Worm (Caenorhabditis elegans): ENCODE results near the gene T27A1.2.
A peak's percentile ranks its signal among the peaks of the same experiment; 100 is the strongest.

The T27A1.2 gene

DNA sequence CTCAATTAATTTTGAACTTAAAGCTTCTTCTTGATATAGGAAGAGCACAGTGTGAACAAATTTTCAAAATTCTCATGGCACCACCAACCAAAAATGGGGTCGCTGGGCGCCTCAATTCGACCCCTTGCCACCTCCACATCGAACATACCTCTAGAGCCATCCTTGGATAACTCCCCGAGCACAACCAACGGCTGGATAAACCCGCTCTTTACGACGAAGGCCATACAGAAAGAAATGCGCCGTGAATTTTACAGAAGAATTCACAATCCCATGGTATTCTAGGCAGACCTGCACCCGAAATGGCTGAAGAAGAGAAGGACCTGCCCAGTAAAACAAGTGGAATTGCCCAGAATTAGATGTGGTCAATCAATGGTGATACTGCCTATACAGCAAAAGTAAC is 34.0 kb downstream of the T27A1.2 start:
- no peak for TF ChIP-seq elt-1 (tag; optimal IDR thresholded peaks at IDR 0.05)
- TF ChIP-seq unc-62 (GFP tag; optimal IDR thresholded peaks at IDR 0.05): no peak
- TF ChIP-seq R02D3.7 (tag; optimal IDR thresholded peaks at IDR 0.05): no peak
- TF ChIP-seq ama-1 (optimal IDR thresholded peaks at IDR 0.05): no peak
- no peak for TF ChIP-seq lin-39 (tag; optimal IDR thresholded peaks at IDR 0.05)
- no peak for TF ChIP-seq egl-5 (tag; optimal IDR thresholded peaks at IDR 0.05)
- no peak for TF ChIP-seq nhr-28 (tag; optimal IDR thresholded peaks at IDR 0.05)
- no peak for TF ChIP-seq fos-1 (tag; optimal IDR thresholded peaks at IDR 0.05)
- no peak for TF ChIP-seq ztf-4 (tag; optimal IDR thresholded peaks at IDR 0.05)
- TF ChIP-seq elt-3 (tag; optimal IDR thresholded peaks at IDR 0.05): no peak
- no peak for TF ChIP-seq nhr-12 (tag; optimal IDR thresholded peaks at IDR 0.05)
- no peak for TF ChIP-seq nfya-1 (tag; optimal IDR thresholded peaks at IDR 0.05; ENCODE audit: insufficient read depth)
- TF ChIP-seq jun-1 (tag; optimal IDR thresholded peaks at IDR 0.05): no peak
- no peak for TF ChIP-seq zag-1 (tag; optimal IDR thresholded peaks at IDR 0.05)
- TF ChIP-seq nhr-67 (tag; optimal IDR thresholded peaks at IDR 0.05): no peak

DNA sequence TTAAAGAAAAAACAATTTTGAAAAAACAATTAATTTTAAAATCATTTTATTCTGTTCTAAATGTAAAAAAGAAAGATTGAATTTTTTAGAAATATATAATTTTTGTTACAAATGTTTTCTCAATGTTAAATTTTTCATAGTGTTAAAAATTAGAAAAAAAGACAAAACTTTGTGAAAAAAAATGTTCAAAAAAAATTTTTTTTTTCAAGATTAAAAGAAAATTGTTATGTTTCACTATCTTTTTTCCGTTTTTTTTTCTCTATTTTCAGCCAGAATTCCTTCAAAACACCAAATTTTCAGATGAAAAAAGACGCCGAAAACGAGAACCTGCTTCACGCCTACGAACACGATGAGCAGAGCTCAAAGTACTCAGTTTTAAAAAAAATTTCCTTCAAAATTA is 41.6 kb downstream of the T27A1.2 start, which contains the start of gene sms-5:
TSS of gene sms-5 (plus strand) at position 301 of the 400 bp plus-strand sequence.
- TF ChIP-seq ztf-4 (tag; optimal IDR thresholded peaks at IDR 0.05) (no peak), nhr-23 (tag; optimal IDR thresholded peaks at IDR 0.05) (no peak), egl-5 (tag; optimal IDR thresholded peaks at IDR 0.05) (no peak), ceh-28 (tag; optimal IDR thresholded peaks at IDR 0.05) (no peak), mml-1 (tag; optimal IDR thresholded peaks at IDR 0.05) (no peak)

- TF ChIP-seq snpc-4 (tag; optimal IDR thresholded peaks at IDR 0.05) (peak; percentile 13), ceh-16 (tag; optimal IDR thresholded peaks at IDR 0.05) (no peak), lin-15B (tag; optimal IDR thresholded peaks at IDR 0.05) (peak; percentile 80), ztf-4 (tag; optimal IDR thresholded peaks at IDR 0.05) (no peak), pha-4 (tag; optimal IDR thresholded peaks at IDR 0.05) (peak; percentile 56), unc-39 (tag; optimal IDR thresholded peaks at IDR 0.05) (no peak), tbx-2 (tag; optimal IDR thresholded peaks at IDR 0.05) (no peak), egl-5 (tag; optimal IDR thresholded peaks at IDR 0.05) (no peak)
Observed at ce11 chrII:484328-484916, 52.3 kb downstream of the T27A1.2 start, which contains the start of the genes gldi-1 and prp-21. Gene gldi-1 (minus strand): TSS chrII:484378. Gene prp-21 (plus strand): TSS chrII:484866.
